Fruit fly (Drosophila melanogaster): Measurements from ENCODE around the gene Mnr.

The Mnr gene

DNA sequence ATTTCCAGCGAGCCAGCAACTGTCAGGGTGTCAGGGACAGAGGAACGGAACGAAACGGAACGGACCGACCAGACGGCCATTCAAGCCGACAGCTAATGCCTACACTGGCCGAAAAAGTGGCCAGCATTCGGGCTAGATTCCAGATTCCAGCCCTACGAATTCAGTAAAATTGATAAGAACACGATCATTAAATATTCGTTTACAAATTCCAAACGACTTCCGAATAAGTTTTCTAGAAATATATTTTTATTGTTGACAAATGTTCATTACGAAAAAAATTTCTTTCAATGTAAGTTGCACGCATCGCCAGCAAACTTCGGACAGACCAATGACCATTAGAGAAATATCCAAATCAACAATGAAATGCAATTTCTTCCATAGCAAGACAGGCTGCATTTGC, 15.6 kb downstream of the Mnr start:
- TF ChIP-seq CG17801 (GFP tag; optimal IDR thresholded peaks at IDR 0.05; ENCODE audit: partially characterized antibody), result no peak

- TF ChIP-seq CG17801 (GFP tag; optimal IDR thresholded peaks at IDR 0.05; ENCODE audit: partially characterized antibody), result no peak
Observed at dm6 chrX:21251048-21251447, 29.9 kb downstream of the Mnr start, which contains the start of gene CG1722. Gene CG1722, minus strand, starts transcription at chrX:21251148.

DNA sequence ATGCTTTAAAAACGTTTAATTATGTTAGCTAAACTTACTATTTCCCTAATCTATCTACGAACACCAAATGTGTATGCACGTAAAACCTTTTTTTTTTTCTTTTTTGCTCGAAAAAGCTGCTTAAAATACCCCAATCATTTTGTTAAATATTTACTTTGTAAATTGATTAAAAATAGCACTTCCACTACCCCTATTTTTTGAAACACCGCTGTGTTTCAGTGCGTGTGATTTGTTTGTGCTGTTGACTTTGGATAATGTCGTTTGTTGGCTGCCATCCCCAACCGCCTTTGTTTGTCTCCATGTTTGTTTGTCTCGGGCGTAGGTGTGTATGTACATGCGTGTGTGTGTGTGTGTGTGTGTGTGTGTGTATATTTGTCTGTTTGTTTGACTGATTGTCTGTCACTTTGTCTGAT, 39.2 kb downstream of the Mnr start:
- TF ChIP-seq CG17801 (GFP tag; optimal IDR thresholded peaks at IDR 0.05; ENCODE audit: partially characterized antibody), result no peak

dm6 chrX:21231829-21232228, 49.1 kb downstream of the Mnr start:
- TF ChIP-seq CG17801 (GFP tag; optimal IDR thresholded peaks at IDR 0.05; ENCODE audit: partially characterized antibody), result no peak

- no peak for TF ChIP-seq CG17801 (GFP tag; optimal IDR thresholded peaks at IDR 0.05; ENCODE audit: partially characterized antibody)
Observed at dm6 chrX:21226373-21226772, 54.6 kb downstream of the Mnr start.

DNA sequence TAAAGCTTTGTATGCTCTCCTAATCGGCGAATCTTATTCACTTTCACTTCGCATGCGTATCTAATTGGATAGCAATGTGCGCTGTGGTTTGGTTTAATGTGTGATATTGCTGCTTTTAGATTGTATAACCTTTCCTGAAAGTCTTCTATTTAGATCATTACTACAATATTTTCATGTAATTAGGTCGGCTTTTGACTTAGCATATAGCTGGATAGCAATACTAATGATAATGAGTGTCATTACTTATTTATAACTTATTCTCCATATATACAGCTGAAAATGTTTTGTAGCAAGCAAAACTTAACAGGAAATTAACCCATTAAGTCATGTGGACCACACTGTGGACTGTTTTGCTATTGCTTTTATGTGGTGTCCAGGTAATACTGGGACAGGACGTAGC, 63.4 kb downstream of the Mnr start, which contains the start of gene CG32523:
Gene CG32523 (plus strand): TSS at position 301 of the 400 bp plus-strand sequence.
- TF ChIP-seq CG17801 (GFP tag; optimal IDR thresholded peaks at IDR 0.05; ENCODE audit: partially characterized antibody), result no peak

dm6 chrX:21203241-21203640, 77.7 kb downstream of the Mnr start, which contains the start of gene CG1724:
Gene CG1724, minus strand, starts transcription at chrX:21203341.
- TF ChIP-seq CG17801 (GFP tag; optimal IDR thresholded peaks at IDR 0.05; ENCODE audit: partially characterized antibody), result no peak

DNA sequence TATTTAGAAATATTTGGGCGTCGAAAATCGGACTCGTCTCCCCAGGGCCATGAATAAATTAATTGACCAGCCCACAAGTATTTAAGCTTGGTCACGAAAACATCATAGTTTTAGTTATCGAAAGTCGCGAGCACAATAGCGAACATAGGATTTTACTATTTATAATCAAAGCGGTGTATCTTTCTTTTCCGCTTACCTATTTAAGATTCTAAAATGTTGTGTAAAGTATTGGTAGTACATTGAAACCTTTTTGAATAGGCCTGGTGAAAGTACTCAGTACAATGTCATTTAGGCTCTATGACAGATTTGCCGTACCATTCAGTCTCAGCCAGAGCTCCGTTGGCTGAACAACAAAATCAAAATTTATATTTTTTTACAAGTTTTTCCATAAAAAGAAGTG, 88.0 kb downstream of the Mnr start, which contains the start of gene ccb:
Gene ccb (plus strand): TSS at position 301 of the 400 bp plus-strand sequence.
- TF ChIP-seq CG17801 (GFP tag; optimal IDR thresholded peaks at IDR 0.05; ENCODE audit: partially characterized antibody), result no peak
